Fruit fly (Drosophila melanogaster) whole organism, embryonic: ENCODE measurements around the gene RAF2.
A peak's percentile ranks its signal among the peaks of the same experiment; 100 is the strongest.

Experiments used
- Atf3 ChIP-seq: fragments of 200-800 bp; sonication (Bioruptor generic); optimal IDR thresholded peaks from 3 replicates; lab custom pipeline; 2016; ENCODE audit warnings: missing biosample characterization, missing genetic modification characterization
- CG10267 ChIP-seq: fragments of 200-800 bp; sonication (Bioruptor generic); optimal IDR thresholded peaks from 2 replicates; lab custom pipeline; 2018; ENCODE audit warnings: missing biosample characterization, mild to moderate bottlenecking, missing genetic modification characterization, moderate library complexity
- CG10366 ChIP-seq: fragments of 200-800 bp; sonication (Bioruptor generic); IDR thresholded peaks from 2 replicates; pipeline ENCODE4 v1.3.6; 2022; ENCODE audit warnings: missing biosample characterization, missing genetic modification characterization
- CG11085 ChIP-seq: fragments of 200-800 bp; sonication (Bioruptor generic); IDR thresholded peaks from 2 replicates; pipeline ENCODE4 v1.3.6; 2022; ENCODE audit warnings: missing biosample characterization, missing genetic modification characterization
- CG11696 ChIP-seq: fragments of 200-800 bp; sonication (Bioruptor generic); IDR thresholded peaks from 2 replicates; pipeline ENCODE4 v1.3.6; 2022; ENCODE audit warnings: missing biosample characterization, missing genetic modification characterization
- CG12659 ChIP-seq: fragments of 200-800 bp; sonication (Bioruptor generic); optimal IDR thresholded peaks from 3 replicates; lab custom pipeline; 2017; ENCODE audit warnings: mild to moderate bottlenecking, missing biosample characterization, missing genetic modification reagents, missing genetic modification characterization
- CG12744 ChIP-seq: fragments of 200-800 bp; sonication (Bioruptor generic); optimal IDR thresholded peaks from 2 replicates; lab custom pipeline; 2016; ENCODE audit warnings: missing biosample characterization, missing genetic modification characterization
- CG12769 ChIP-seq: fragments of 200-800 bp; sonication (Bioruptor generic); optimal IDR thresholded peaks from 2 replicates; lab custom pipeline; 2019; ENCODE audit warnings: missing biosample characterization, mild to moderate bottlenecking, missing genetic modification characterization, moderate library complexity
- CG1602 ChIP-seq: fragments of 200-800 bp; sonication (Bioruptor generic); optimal IDR thresholded peaks from 3 replicates; lab custom pipeline; 2016; ENCODE audit warnings: missing biosample characterization, missing genetic modification characterization
- CG17385 ChIP-seq: fragments of 200-800 bp; sonication (Bioruptor generic); optimal IDR thresholded peaks from 3 replicates; lab custom pipeline; 2018; ENCODE audit warnings: missing biosample characterization, mild to moderate bottlenecking, missing genetic modification characterization
- CG18262 ChIP-seq: fragments of 200-800 bp; optimal IDR thresholded peaks from 3 replicates; lab custom pipeline; 2019; ENCODE audit warnings: missing biosample characterization, mild to moderate bottlenecking, missing genetic modification characterization, moderate library complexity
- CG2712 ChIP-seq: fragments of 200-800 bp; optimal IDR thresholded peaks from 3 replicates; lab custom pipeline; 2019; ENCODE audit warnings: missing biosample characterization, mild to moderate bottlenecking, missing genetic modification characterization, moderate library complexity
- CG3726 ChIP-seq: fragments of 200-800 bp; sonication (Bioruptor generic); IDR thresholded peaks from 3 replicates; pipeline ENCODE4, ENCODE4 v1.3.6; 2022; ENCODE audit warnings: missing biosample characterization, missing genetic modification characterization
- CG4707 ChIP-seq: fragments of 200-800 bp; sonication (Bioruptor generic); optimal IDR thresholded peaks from 2 replicates; lab custom pipeline; 2018; ENCODE audit warnings: missing biosample characterization, mild to moderate bottlenecking, missing genetic modification characterization, moderate library complexity
- CG4820 ChIP-seq: fragments of 200-800 bp; sonication (Bioruptor generic); optimal IDR thresholded peaks from 3 replicates; lab custom pipeline; 2016; ENCODE audit warnings: missing biosample characterization, missing genetic modification characterization
- CG7987 ChIP-seq: fragments of 200-800 bp; sonication (Bioruptor generic); optimal IDR thresholded peaks from 2 replicates; lab custom pipeline; 2018; ENCODE audit warnings: missing biosample characterization, mild to moderate bottlenecking, missing genetic modification characterization, moderate library complexity
- CG9727 ChIP-seq: fragments of 200-800 bp; sonication (Bioruptor generic); optimal IDR thresholded peaks from 3 replicates; lab custom pipeline; 2017; ENCODE audit warnings: missing biosample characterization, mild to moderate bottlenecking, missing genetic modification characterization
- Chrac-16 ChIP-seq: fragments of 200-800 bp; sonication (Bioruptor generic); optimal IDR thresholded peaks from 3 replicates; lab custom pipeline; 2016; ENCODE audit warnings: missing biosample characterization, missing genetic modification characterization
- D19B ChIP-seq: fragments of 200-800 bp; sonication (Bioruptor generic); optimal IDR thresholded peaks from 2 replicates; lab custom pipeline; 2017; ENCODE audit warnings: missing biosample characterization, mild to moderate bottlenecking, missing genetic modification characterization
- Dek ChIP-seq: fragments of 200-800 bp; sonication (Bioruptor generic); optimal IDR thresholded peaks from 3 replicates; lab custom pipeline; 2019; ENCODE audit warnings: missing biosample characterization, mild to moderate bottlenecking, missing genetic modification characterization, moderate library complexity
- Ets65A ChIP-seq: fragments of 200-800 bp; sonication (Bioruptor generic); peaks from one replicate; lab custom pipeline; 2016; ENCODE audit warnings: missing biosample characterization, missing genetic modification characterization
- Fer3 ChIP-seq: fragments of 200-800 bp; sonication (Bioruptor generic); optimal IDR thresholded peaks from 2 replicates; lab custom pipeline; 2018; ENCODE audit warnings: missing biosample characterization, mild to moderate bottlenecking, missing genetic modification characterization, moderate library complexity
- GATAe ChIP-seq: fragments of 200-800 bp; sonication (Bioruptor generic); conservative IDR thresholded peaks from 2 replicates; pipeline ENCODE4 v1.3.6; 2022; ENCODE audit warnings: missing biosample characterization, missing genetic modification characterization
- H2.0 ChIP-seq: fragments of 200-800 bp; sonication (Bioruptor generic); IDR thresholded peaks from 2 replicates; pipeline ENCODE4 v1.3.6; 2022; ENCODE audit warnings: missing biosample characterization, missing genetic modification characterization
- HLH3B ChIP-seq: fragments of 200-800 bp; sonication (Bioruptor generic); IDR thresholded peaks from 2 replicates; pipeline ENCODE4 v1.3.6; 2022; ENCODE audit warnings: missing biosample characterization, missing genetic modification characterization
- Med ChIP-seq: fragments of 200-800 bp; sonication (Bioruptor generic); peaks from one replicate; lab custom pipeline; 2016; ENCODE audit warnings: missing biosample characterization, missing genetic modification characterization, mild to moderate bottlenecking, inconsistent platforms, moderate library complexity
- NC2α ChIP-seq: fragments of 200-800 bp; sonication (Bioruptor generic); optimal IDR thresholded peaks from 2 replicates; lab custom pipeline; 2016; ENCODE audit warnings: missing biosample characterization, missing genetic modification characterization
- Nf-YC ChIP-seq: fragments of 200-800 bp; optimal IDR thresholded peaks from 3 replicates; lab custom pipeline; 2019; ENCODE audit warnings: missing biosample characterization, mild to moderate bottlenecking, missing genetic modification characterization, moderate library complexity
- Oaz ChIP-seq: fragments of 200-800 bp; sonication (Bioruptor generic); IDR thresholded peaks from 2 replicates; pipeline ENCODE4 v1.3.6; 2022; ENCODE audit warnings: missing biosample characterization, missing genetic modification characterization
- Oli ChIP-seq: fragments of 200-800 bp; sonication (Bioruptor generic); optimal IDR thresholded peaks from 2 replicates; lab custom pipeline; 2018; ENCODE audit warnings: missing biosample characterization, mild to moderate bottlenecking, missing genetic modification characterization, moderate library complexity
- Pdp1 ChIP-seq, 2 experiments: fragments of 200-800 bp; sonication (Bioruptor generic); optimal IDR thresholded peaks; 3 replicates each; lab custom pipeline; 2016; ENCODE audit warnings: missing biosample characterization in 2 of 2, missing genetic modification characterization in 2 of 2, mild to moderate bottlenecking in 1 of 2, moderate library complexity in 1 of 2
- Poxn ChIP-seq: fragments of 200-800 bp; sonication (Bioruptor generic); IDR thresholded peaks from 2 replicates; pipeline ENCODE4 v1.3.6; 2022; ENCODE audit warnings: missing biosample characterization, missing genetic modification characterization
- Sox100B ChIP-seq: fragments of 200-800 bp; sonication (Bioruptor generic); optimal IDR thresholded peaks from 3 replicates; lab custom pipeline; 2018; ENCODE audit warnings: missing biosample characterization, mild to moderate bottlenecking, missing genetic modification characterization
- abd-A ChIP-seq: fragments of 200-800 bp; sonication (Bioruptor generic); optimal IDR thresholded peaks from 3 replicates; lab custom pipeline; 2019; ENCODE audit warnings: missing biosample characterization, mild to moderate bottlenecking, missing genetic modification characterization, moderate library complexity
- br ChIP-seq: fragments of >200 bp; optimal IDR thresholded peaks from 2 replicates; lab custom pipeline; 2017
- crc ChIP-seq: fragments of 200-800 bp; sonication (Bioruptor generic); optimal IDR thresholded peaks from 2 replicates; lab custom pipeline; 2016; ENCODE audit warnings: missing biosample characterization, missing genetic modification characterization
- dysf ChIP-seq: fragments of 200-800 bp; sonication (Bioruptor generic); IDR thresholded peaks from 3 replicates; pipeline ENCODE4 v1.3.6; 2022; ENCODE audit warnings: missing biosample characterization, missing genetic modification characterization
- gcm ChIP-seq: fragments of 200-800 bp; sonication (Bioruptor generic); optimal IDR thresholded peaks from 2 replicates; lab custom pipeline; 2019; ENCODE audit warnings: missing biosample characterization, mild to moderate bottlenecking, missing genetic modification characterization, moderate library complexity
- grau ChIP-seq: fragments of 200-800 bp; optimal IDR thresholded peaks from 3 replicates; lab custom pipeline; 2019; ENCODE audit warnings: missing biosample characterization, mild to moderate bottlenecking, missing genetic modification characterization, moderate library complexity
- gro ChIP-seq: fragments of 200-800 bp; sonication (Bioruptor generic); optimal IDR thresholded peaks from 2 replicates; lab custom pipeline; 2016; ENCODE audit warnings: missing biosample characterization, missing genetic modification characterization
- hb ChIP-seq: fragments of 200-800 bp; sonication (Bioruptor generic); IDR thresholded peaks from 3 replicates; pipeline ENCODE4 v1.3.6; 2022; ENCODE audit warnings: missing biosample characterization, missing genetic modification characterization; ENCODE audit not compliant: partially characterized antibody
- klu ChIP-seq: fragments of 200-800 bp; sonication (Bioruptor generic); IDR thresholded peaks from 2 replicates; pipeline ENCODE4 v1.3.6; 2022; ENCODE audit warnings: missing biosample characterization, missing genetic modification characterization
- peb ChIP-seq: fragments of 200-800 bp; sonication (Bioruptor generic); IDR thresholded peaks from 2 replicates; pipeline ENCODE4 v1.3.6; 2022; ENCODE audit warnings: missing biosample characterization, missing genetic modification characterization
- prd ChIP-seq, 3 experiments: fragments of >200 bp in 2 of 3; fragments of 200-800 bp in 1 of 3; sonication (Bioruptor generic) in 1 of 3; optimal IDR thresholded peaks in 2 of 3; IDR thresholded peaks in 1 of 3; 2 replicates in 2 of 3; 3 replicates in 1 of 3; pipeline versions ENCODE4 v1.3.6 to Lab custom; 2017 to 2022; ENCODE audit warnings: missing biosample characterization in 1 of 3, missing genetic modification characterization in 1 of 3
- sd ChIP-seq: fragments of 200-800 bp; sonication (Bioruptor generic); optimal IDR thresholded peaks from 3 replicates; lab custom pipeline; 2018; ENCODE audit warnings: missing biosample characterization, mild to moderate bottlenecking, missing genetic modification characterization, moderate library complexity
- sima ChIP-seq: fragments of 200-800 bp; sonication (Bioruptor generic); optimal IDR thresholded peaks from 2 replicates; lab custom pipeline; 2016; ENCODE audit warnings: missing biosample characterization, missing genetic modification characterization
- sisA ChIP-seq: fragments of 200-800 bp; sonication (Bioruptor generic); IDR thresholded peaks from 2 replicates; pipeline ENCODE4 v1.3.6; 2022; ENCODE audit warnings: missing biosample characterization, missing genetic modification characterization
- tna ChIP-seq: fragments of 200-800 bp; sonication (Bioruptor generic); IDR thresholded peaks from 2 replicates; pipeline ENCODE4 v1.3.6; 2022; ENCODE audit warnings: missing biosample characterization, missing genetic modification characterization; ENCODE audit not compliant: partially characterized antibody
- twi ChIP-seq: fragments of 200-800 bp; optimal IDR thresholded peaks from 2 replicates; lab custom pipeline; 2019; ENCODE audit warnings: missing biosample characterization, mild to moderate bottlenecking, missing genetic modification characterization, moderate library complexity
- usp ChIP-seq: fragments of >200 bp; optimal IDR thresholded peaks from 2 replicates; lab custom pipeline; 2017; ENCODE audit warnings: missing biosample characterization, missing genetic modification characterization
- zfh2 ChIP-seq: fragments of 200-800 bp; sonication (Bioruptor generic); optimal IDR thresholded peaks from 2 replicates; lab custom pipeline; 2016; ENCODE audit warnings: missing biosample characterization, missing genetic modification characterization

RAF2 gene

DNA sequence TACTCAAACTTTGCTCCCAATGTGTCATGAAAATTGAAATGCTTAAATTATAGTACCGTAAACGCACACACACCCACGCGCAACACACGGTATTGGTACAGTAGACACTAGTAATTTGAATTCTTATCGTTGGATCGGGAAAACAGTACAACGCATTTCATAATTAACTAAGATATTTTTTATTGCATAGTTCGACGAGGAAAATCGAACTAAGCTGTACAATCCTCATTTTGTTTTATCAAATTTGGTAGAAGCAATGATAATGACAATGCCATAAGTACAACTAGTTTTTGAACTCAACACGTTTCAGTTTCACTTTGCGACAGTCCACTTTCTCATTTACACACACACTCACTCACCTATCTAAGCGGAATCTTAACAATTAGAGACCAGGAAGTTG lies 5.4 kb upstream of the RAF2 start (continued):
- TF ChIP-seq CG12744 (GFP tag; lab: Kevin White, UChicago), result peak; percentile 10
- TF ChIP-seq sisA (GFP tag; lab: Robert Waterston, UW), result peak; percentile 70
- peak; percentile 69 for TF ChIP-seq Chrac-16 (GFP tag; lab: Kevin White, UChicago)
- peak; percentile 74 for TF ChIP-seq Dek (tag; lab: Kevin White, UChicago)
- peak; percentile 76; the same call in 1 of the 3 replicates for TF ChIP-seq dysf (GFP tag; lab: Robert Waterston, UW)
- no peak for TF ChIP-seq sima
- peak; percentile 12 for TF ChIP-seq crc (GFP tag; lab: Kevin White, UChicago)
- TF ChIP-seq gro, result peak; percentile 83
- peak; percentile 72 for TF ChIP-seq Oli
- peak; percentile 86 for TF ChIP-seq CG12769 (tag; lab: Kevin White, UChicago)
- TF ChIP-seq peb (GFP tag; lab: Robert Waterston, UW), result 0 out of 2 replicates have a peak, but pooled peaks have one; percentile 21
- TF ChIP-seq D19B (GFP tag; lab: Kevin White, UChicago), result peak; percentile 25
- TF ChIP-seq tna (GFP tag; lab: Robert Waterston, UW), result no peak
- peak; percentile 63 for TF ChIP-seq CG9727
- TF ChIP-seq CG17385, result peak; percentile 78
- TF ChIP-seq Ets65A (GFP tag; lab: Kevin White, UChicago), result peak; percentile 61
- TF ChIP-seq grau (tag; lab: Kevin White, UChicago), result peak; percentile 99
- no peak for TF ChIP-seq sd (tag; lab: Kevin White, UChicago)
- TF ChIP-seq Nf-YC (tag; lab: Kevin White, UChicago), result peak; percentile 73
- TF ChIP-seq CG4707, result peak; percentile 16
- TF ChIP-seq CG18262 (tag; lab: Kevin White, UChicago), result peak; percentile 64
- peak; percentile 29; the same call in 1 of the 2 replicates for TF ChIP-seq Poxn
- peak; percentile 4 for TF ChIP-seq NC2α (GFP tag; lab: Kevin White, UChicago)
- no peak for TF ChIP-seq usp (GFP tag; lab: Kevin White, UChicago)
- TF ChIP-seq CG10267 (tag; lab: Kevin White, UChicago), result peak; percentile 60
- TF ChIP-seq Atf3, result peak; percentile 41
- no peak for TF ChIP-seq hb (GFP tag; lab: Robert Waterston, UW)
- TF ChIP-seq Pdp1 (GFP tag; optimal IDR thresholded peaks at IDR 0.05; lab: Kevin White, UChicago), result peak; percentile 74 to 75
- TF ChIP-seq CG7987 (GFP tag; lab: Kevin White, UChicago), result no peak
- 0 out of 2 replicates have a peak, but pooled peaks have one; percentile 25 for TF ChIP-seq klu (GFP tag; lab: Robert Waterston, UW)
- no peak for TF ChIP-seq prd (optimal IDR thresholded peaks at IDR 0.05; lab: Kevin White, UChicago)
- peak; percentile 67; the same call in 2 of the 3 replicates for TF ChIP-seq prd (GFP tag; IDR thresholded peaks at IDR 0.05; lab: Robert Waterston, UW)
- no peak for TF ChIP-seq GATAe (GFP tag; lab: Robert Waterston, UW)
- TF ChIP-seq gcm (GFP tag; lab: Kevin White, UChicago), result peak; percentile 59
- peak; percentile 65 for TF ChIP-seq zfh2
- TF ChIP-seq CG1602 (GFP tag; lab: Kevin White, UChicago), result peak; percentile 43
- peak; percentile 94 for TF ChIP-seq Med (GFP tag; lab: Kevin White, UChicago)
- no peak for TF ChIP-seq H2.0
- TF ChIP-seq CG11085, result peak; percentile 53
- TF ChIP-seq Sox100B, result peak; percentile 64
- TF ChIP-seq CG2712 (tag; lab: Kevin White, UChicago), result peak; percentile 67
- TF ChIP-seq HLH3B (GFP tag; lab: Robert Waterston, UW), result peak; percentile 60
- TF ChIP-seq Fer3 (tag; lab: Kevin White, UChicago), result peak; percentile 81
- no peak for TF ChIP-seq CG10366 (GFP tag; lab: Robert Waterston, UW)
- peak; percentile 42 for TF ChIP-seq twi
- no peak for TF ChIP-seq CG11696 (GFP tag; lab: Robert Waterston, UW)
- no peak for TF ChIP-seq abd-A (tag; lab: Kevin White, UChicago)
- no peak for TF ChIP-seq br (lab: Kevin White, UChicago)
- peak; percentile 27; the same call in 1 of the 2 replicates for TF ChIP-seq Oaz (GFP tag; lab: Robert Waterston, UW)
- peak; percentile 27 for TF ChIP-seq CG4820 (GFP tag; lab: Kevin White, UChicago)
- TF ChIP-seq CG12659 (GFP tag; lab: Kevin White, UChicago), result peak; percentile 62
- no peak for TF ChIP-seq CG3726 (GFP tag; lab: Robert Waterston, UW)
